Fruit fly (Drosophila melanogaster) Kc167 (cell line): Measurements from ENCODE around the gene CG32081.

Source experiments
- Myc ChIP-seq: fragments of >200 bp; optimal IDR thresholded peaks from 2 replicates; lab custom pipeline; 2017; ENCODE audit warnings: missing external identifiers
- Sin3A ChIP-seq: fragments of >200 bp; optimal IDR thresholded peaks from 2 replicates; lab custom pipeline; 2018; ENCODE audit warnings: missing external identifiers
- h ChIP-seq: fragments of >200 bp; optimal IDR thresholded peaks from 3 replicates; lab custom pipeline; 2018; ENCODE audit warnings: missing external identifiers
- insv ChIP-seq: fragments of >200 bp; optimal IDR thresholded peaks from 3 replicates; lab custom pipeline; 2018; ENCODE audit warnings: missing external identifiers
- psq ChIP-seq: fragments of >200 bp; optimal IDR thresholded peaks from 2 replicates; lab custom pipeline; 2017; ENCODE audit warnings: missing external identifiers
- ttk ChIP-seq: sonication (Bioruptor generic); optimal IDR thresholded peaks from 2 replicates; lab custom pipeline; 2017; ENCODE audit warnings: missing external identifiers

dm6 chr3L:11043650-11044049, 16.3 kb downstream of the CG32081 start:
- TF ChIP-seq h (lab: Kevin White, UChicago), result no peak
- TF ChIP-seq psq (lab: Kevin White, UChicago), result no peak
- TF ChIP-seq ttk (lab: Kevin White, UChicago), result no peak
- no peak for TF ChIP-seq Sin3A
- no peak for TF ChIP-seq Myc (lab: Kevin White, UChicago)
- no peak for TF ChIP-seq insv (lab: Kevin White, UChicago)
